Worm (Caenorhabditis elegans) whole organism, L2 larva: ENCODE measurements around the gene F54C4.4.
"Not testable (repeated sequence)": the region's sequence is repeated elsewhere in the genome, so short reads cannot be mapped to it uniquely, and the experiment has no call there.

ENCODE experiments used
- C34F6.9 ChIP-seq: fragments of 150-350 bp; optimal IDR thresholded peaks from 2 replicates; lab custom pipeline; 2014; ENCODE audit warnings: missing biosample characterization, missing genetic modification characterization
- F13H6.1 ChIP-seq: sonication (generic microtip); optimal IDR thresholded peaks from 2 replicates; lab custom pipeline; 2016; ENCODE audit warnings: missing genetic modification characterization, missing compliant biosample characterization
- R02D3.7 ChIP-seq: fragments of 150-350 bp; optimal IDR thresholded peaks from 2 replicates; lab custom pipeline; 2014; ENCODE audit warnings: missing biosample characterization, missing genetic modification characterization
- Y55F3AM.14 ChIP-seq: fragments of 200-800 bp; sonication (Bioruptor generic); optimal IDR thresholded peaks from 2 replicates; lab custom pipeline; 2018; ENCODE audit warnings: mild to moderate bottlenecking, missing genetic modification characterization, missing compliant biosample characterization
- ZK546.5 ChIP-seq: sonication (generic microtip); optimal IDR thresholded peaks from 2 replicates; lab custom pipeline; 2017; ENCODE audit warnings: missing biosample characterization, missing genetic modification characterization
- alr-1 ChIP-seq: fragments of 150-350 bp; optimal IDR thresholded peaks from 2 replicates; lab custom pipeline; 2014; ENCODE audit warnings: missing biosample characterization, missing genetic modification characterization
- aly-2 ChIP-seq: fragments of 150-350 bp; optimal IDR thresholded peaks from 2 replicates; lab custom pipeline; 2014; ENCODE audit warnings: missing biosample characterization, missing genetic modification characterization
- ama-1 ChIP-seq: fragments of 150-350 bp; optimal IDR thresholded peaks from 2 replicates; lab custom pipeline; 2018; ENCODE audit warnings: inconsistent platforms
- blmp-1 ChIP-seq: sonication (generic microtip); optimal IDR thresholded peaks from 2 replicates; lab custom pipeline; 2017; ENCODE audit warnings: missing genetic modification characterization, mild to moderate bottlenecking, missing compliant biosample characterization, antibody characterized with exemption, moderate library complexity; ENCODE audit not compliant: insufficient read depth
- ceh-16 ChIP-seq: fragments of 150-350 bp; optimal IDR thresholded peaks from 2 replicates; lab custom pipeline; 2014; ENCODE audit warnings: missing biosample characterization, missing genetic modification characterization
- ceh-82 ChIP-seq: fragments of 150-350 bp; optimal IDR thresholded peaks from 2 replicates; lab custom pipeline; 2014; ENCODE audit warnings: missing biosample characterization, missing genetic modification characterization
- crh-2 ChIP-seq: sonication (generic microtip); optimal IDR thresholded peaks from 2 replicates; lab custom pipeline; 2017; ENCODE audit warnings: missing biosample characterization, missing genetic modification characterization
- dmd-4 ChIP-seq: sonication (generic microtip); optimal IDR thresholded peaks from 2 replicates; lab custom pipeline; 2017; ENCODE audit warnings: missing biosample characterization, missing genetic modification characterization
- egl-27 ChIP-seq: sonication (generic microtip); optimal IDR thresholded peaks from 3 replicates; lab custom pipeline; 2017; ENCODE audit warnings: missing biosample characterization, missing genetic modification reagents, missing genetic modification characterization
- elt-1 ChIP-seq: fragments of 150-350 bp; optimal IDR thresholded peaks from 2 replicates; lab custom pipeline; 2014; ENCODE audit warnings: missing biosample characterization, missing genetic modification characterization
- elt-3 ChIP-seq: sonication (generic microtip); optimal IDR thresholded peaks from 2 replicates; lab custom pipeline; 2017; ENCODE audit warnings: missing biosample characterization, missing genetic modification characterization
- fos-1 ChIP-seq: fragments of 150-350 bp; optimal IDR thresholded peaks from 2 replicates; lab custom pipeline; 2014; ENCODE audit warnings: missing biosample characterization, missing genetic modification characterization
- gmeb-1 ChIP-seq: fragments of 150-350 bp; optimal IDR thresholded peaks from 2 replicates; lab custom pipeline; 2014; ENCODE audit warnings: missing biosample characterization, missing genetic modification characterization
- lin-11 ChIP-seq: fragments of 150-350 bp; sonication (generic microtip); optimal IDR thresholded peaks from 2 replicates; lab custom pipeline; 2014; ENCODE audit warnings: missing biosample characterization, missing genetic modification characterization, inconsistent platforms, mixed read lengths
- lin-13 ChIP-seq: fragments of 150-350 bp; optimal IDR thresholded peaks from 2 replicates; lab custom pipeline; 2014; ENCODE audit warnings: missing biosample characterization, missing genetic modification reagents, missing genetic modification characterization
- lin-39 ChIP-seq: fragments of 150-350 bp; optimal IDR thresholded peaks from 2 replicates; lab custom pipeline; 2014; ENCODE audit warnings: missing biosample characterization, missing genetic modification reagents, missing genetic modification characterization
- lsy-2 ChIP-seq, 2 experiments: fragments of 150-350 bp in 1 of 2; sonication (generic microtip) in 1 of 2; optimal IDR thresholded peaks; 2 replicates each; lab custom pipeline; 2014 to 2017; ENCODE audit warnings: missing biosample characterization in 2 of 2, missing genetic modification characterization in 2 of 2
- mab-5 ChIP-seq: fragments of 150-350 bp; optimal IDR thresholded peaks from 2 replicates; lab custom pipeline; 2014; ENCODE audit warnings: missing biosample characterization, missing genetic modification characterization
- mbf-1 ChIP-seq: sonication (generic microtip); optimal IDR thresholded peaks from 2 replicates; lab custom pipeline; 2017; ENCODE audit warnings: missing biosample characterization, missing genetic modification characterization
- mdl-1 ChIP-seq, 2 experiments: fragments of 150-350 bp in 1 of 2; sonication (generic microtip) in 1 of 2; optimal IDR thresholded peaks; 2 replicates each; lab custom pipeline; 2017; ENCODE audit warnings: missing biosample characterization in 2 of 2, missing genetic modification characterization in 2 of 2
- nhr-10 ChIP-seq: sonication (generic microtip); optimal IDR thresholded peaks from 2 replicates; lab custom pipeline; 2017; ENCODE audit warnings: missing biosample characterization, missing genetic modification characterization
- nhr-11 ChIP-seq: fragments of 150-350 bp; optimal IDR thresholded peaks from 2 replicates; lab custom pipeline; 2014; ENCODE audit warnings: missing biosample characterization, missing genetic modification characterization
- nhr-12 ChIP-seq: fragments of 150-350 bp; optimal IDR thresholded peaks from 2 replicates; lab custom pipeline; 2014; ENCODE audit warnings: missing biosample characterization, missing genetic modification characterization
- nhr-129 ChIP-seq: fragments of 150-350 bp; optimal IDR thresholded peaks from 2 replicates; lab custom pipeline; 2014; ENCODE audit warnings: missing biosample characterization, missing genetic modification characterization
- nhr-21 ChIP-seq: fragments of 150-350 bp; optimal IDR thresholded peaks from 2 replicates; lab custom pipeline; 2014; ENCODE audit warnings: missing biosample characterization, missing genetic modification characterization
- nhr-23 ChIP-seq: fragments of 150-350 bp; optimal IDR thresholded peaks from 2 replicates; lab custom pipeline; 2014; ENCODE audit warnings: missing biosample characterization, missing genetic modification reagents, missing genetic modification characterization
- nhr-237 ChIP-seq: fragments of 150-350 bp; optimal IDR thresholded peaks from 2 replicates; lab custom pipeline; 2014; ENCODE audit warnings: missing biosample characterization, missing genetic modification characterization
- nhr-25 ChIP-seq: fragments of 150-350 bp; sonication (generic microtip); optimal IDR thresholded peaks from 3 replicates; lab custom pipeline; 2014; ENCODE audit warnings: missing biosample characterization, missing genetic modification characterization
- nhr-6 ChIP-seq: fragments of 150-350 bp; optimal IDR thresholded peaks from 2 replicates; lab custom pipeline; 2014; ENCODE audit warnings: missing biosample characterization, missing genetic modification characterization
- nhr-77 ChIP-seq: fragments of 150-350 bp; optimal IDR thresholded peaks from 2 replicates; lab custom pipeline; 2014; ENCODE audit warnings: missing biosample characterization, missing genetic modification characterization
- peb-1 ChIP-seq: fragments of 150-350 bp; optimal IDR thresholded peaks from 2 replicates; lab custom pipeline; 2014; ENCODE audit warnings: missing biosample characterization, missing genetic modification characterization
- sem-4 ChIP-seq: fragments of 150-350 bp; optimal IDR thresholded peaks from 2 replicates; lab custom pipeline; 2014; ENCODE audit warnings: missing biosample characterization, missing genetic modification reagents, missing genetic modification characterization
- skn-1 ChIP-seq: sonication (generic microtip); optimal IDR thresholded peaks from 2 replicates; lab custom pipeline; 2017; ENCODE audit warnings: missing biosample characterization, missing genetic modification characterization
- sma-3 ChIP-seq: sonication (generic microtip); optimal IDR thresholded peaks from 2 replicates; lab custom pipeline; 2016; ENCODE audit warnings: missing genetic modification reagents, missing genetic modification characterization, missing compliant biosample characterization
- sma-9 ChIP-seq, 2 experiments: fragments of 150-350 bp in 1 of 2; sonication (generic microtip) in 1 of 2; optimal IDR thresholded peaks; 2 replicates each; lab custom pipeline; 2014 to 2016; ENCODE audit warnings: missing genetic modification characterization in 2 of 2, mild to moderate bottlenecking in 1 of 2, missing biosample characterization in 1 of 2, missing compliant biosample characterization in 1 of 2, missing genetic modification reagents in 1 of 2, moderate library complexity in 1 of 2
- snpc-4 ChIP-seq: fragments of 150-350 bp; optimal IDR thresholded peaks from 2 replicates; lab custom pipeline; 2014; ENCODE audit warnings: missing biosample characterization, missing genetic modification characterization
- unc-39 ChIP-seq: fragments of 150-350 bp; optimal IDR thresholded peaks from 2 replicates; lab custom pipeline; 2014; ENCODE audit warnings: missing biosample characterization, missing genetic modification characterization
- unc-55 ChIP-seq: fragments of 150-350 bp; sonication (generic microtip); optimal IDR thresholded peaks from 3 replicates; lab custom pipeline; 2014; ENCODE audit warnings: missing biosample characterization, missing genetic modification reagents, missing genetic modification characterization
- unc-62 ChIP-seq: fragments of 150-350 bp; optimal IDR thresholded peaks from 2 replicates; lab custom pipeline; 2014; ENCODE audit warnings: missing biosample characterization, missing genetic modification reagents, missing genetic modification characterization
- zag-1 ChIP-seq: fragments of 150-350 bp; optimal IDR thresholded peaks from 2 replicates; lab custom pipeline; 2014; ENCODE audit warnings: missing biosample characterization, missing genetic modification characterization
- ztf-1 ChIP-seq: fragments of 200-800 bp; sonication (Bioruptor generic); conservative IDR thresholded peaks from 2 replicates; pipeline ENCODE4 v1.3.6; 2022; ENCODE audit warnings: missing genetic modification characterization, missing compliant biosample characterization
- ztf-11 ChIP-seq: sonication (generic microtip); optimal IDR thresholded peaks from 2 replicates; lab custom pipeline; 2017; ENCODE audit warnings: missing biosample characterization, missing genetic modification characterization
- ztf-4 ChIP-seq: fragments of 150-350 bp; optimal IDR thresholded peaks from 2 replicates; lab custom pipeline; 2014; ENCODE audit warnings: missing biosample characterization, missing genetic modification characterization

F54C4.4 gene

ce11 chrIII:97018-97417 is 9.8 kb upstream of the F54C4.4 start, which contains the start of gene C29F9.8:
C29F9.8 (minus strand) TSS chrIII:97118.
- TF ChIP-seq aly-2 (tag; lab: Kevin White, UChicago); nhr-25 (tag; lab: Kevin White, UChicago); lsy-2 (tag; optimal IDR thresholded peaks at IDR 0.05; lab: Kevin White, UChicago): not testable (repeated sequence)

ce11 chrIII:96196-96595 is 9.0 kb upstream of the F54C4.4 start:
- no peak for TF ChIP-seq aly-2 (tag; lab: Kevin White, UChicago)
- TF ChIP-seq ama-1 (lab: Kevin White, UChicago) = no peak
- TF ChIP-seq ztf-4 = no peak
- no peak for TF ChIP-seq ztf-11 (tag; lab: Kevin White, UChicago)
- TF ChIP-seq R02D3.7 (tag; lab: Kevin White, UChicago) = no peak
- TF ChIP-seq nhr-6 = no peak
- TF ChIP-seq nhr-237 (tag; lab: Kevin White, UChicago) = no peak
- no peak for TF ChIP-seq Y55F3AM.14 (GFP tag; lab: Kevin White, UChicago)
- TF ChIP-seq lin-11 (tag; lab: Kevin White, UChicago) = no peak
- TF ChIP-seq mab-5 (tag; lab: Kevin White, UChicago) = peak; percentile 16
- no peak for TF ChIP-seq gmeb-1 (tag; lab: Kevin White, UChicago)
- no peak for TF ChIP-seq nhr-23
- no peak for TF ChIP-seq nhr-77 (tag; lab: Kevin White, UChicago)
- TF ChIP-seq elt-1 (tag; lab: Kevin White, UChicago) = no peak
- no peak for TF ChIP-seq alr-1 (tag; lab: Kevin White, UChicago)
- no peak for TF ChIP-seq mdl-1 (tag; optimal IDR thresholded peaks at IDR 0.05; lab: Kevin White, UChicago)
- no peak for TF ChIP-seq ZK546.5 (tag; lab: Kevin White, UChicago)
- TF ChIP-seq ztf-1 (GFP tag; lab: Robert Waterston, UW) = no peak
- no peak for TF ChIP-seq elt-3
- TF ChIP-seq C34F6.9 = peak; percentile 20
- TF ChIP-seq nhr-12 (tag; lab: Kevin White, UChicago) = no peak
- no peak for TF ChIP-seq egl-27 (tag; lab: Kevin White, UChicago)
- TF ChIP-seq sem-4 = no peak
- TF ChIP-seq peb-1 (tag; lab: Kevin White, UChicago) = no peak
- TF ChIP-seq dmd-4 = no peak
- TF ChIP-seq lsy-2 (tag; optimal IDR thresholded peaks at IDR 0.05; lab: Kevin White, UChicago) = peak; percentile 20 to 54
- no peak for TF ChIP-seq unc-39 (tag; lab: Kevin White, UChicago)
- TF ChIP-seq nhr-129 = peak; percentile 50
- no peak for TF ChIP-seq snpc-4 (tag; lab: Kevin White, UChicago)
- peak; percentile 63 for TF ChIP-seq F13H6.1
- TF ChIP-seq lin-13 (GFP tag; lab: Kevin White, UChicago) = peak; percentile 16
- TF ChIP-seq skn-1 (tag; lab: Kevin White, UChicago) = no peak
- no peak for TF ChIP-seq lin-39 (tag; lab: Kevin White, UChicago)
- TF ChIP-seq unc-62 (GFP tag; lab: Kevin White, UChicago) = no peak
- no peak for TF ChIP-seq ceh-16 (tag; lab: Kevin White, UChicago)
- TF ChIP-seq nhr-11 (tag; lab: Kevin White, UChicago) = no peak
- TF ChIP-seq fos-1 (tag; lab: Kevin White, UChicago) = no peak
- no peak for TF ChIP-seq mbf-1
- TF ChIP-seq unc-55 (GFP tag; lab: Kevin White, UChicago) = peak; percentile 24
- no peak for TF ChIP-seq nhr-10
- TF ChIP-seq nhr-25 (tag; lab: Kevin White, UChicago) = no peak
- peak; percentile 35 for TF ChIP-seq sma-9 (GFP tag; optimal IDR thresholded peaks at IDR 0.05; lab: Kevin White, UChicago)
- no peak for TF ChIP-seq sma-9 (tag; optimal IDR thresholded peaks at IDR 0.05; lab: Kevin White, UChicago)
- no peak for TF ChIP-seq zag-1 (tag; lab: Kevin White, UChicago)
- peak; percentile 36 for TF ChIP-seq crh-2 (tag; lab: Kevin White, UChicago)
- TF ChIP-seq sma-3 (GFP tag; lab: Kevin White, UChicago) = no peak
- TF ChIP-seq blmp-1 (tag; lab: Kevin White, UChicago) = no peak
- TF ChIP-seq nhr-21 (tag; lab: Kevin White, UChicago) = no peak
- no peak for TF ChIP-seq ceh-82
